Fruit fly (Drosophila melanogaster) whole organism, embryonic: ENCODE results near the gene CG18131.
A peak's percentile ranks its signal among the peaks of the same experiment; 100 is the strongest.

Experiments used
- Abd-B ChIP-seq: fragments of 200-800 bp; sonication (Bioruptor generic); optimal IDR thresholded peaks from 2 replicates; lab custom pipeline; 2018; ENCODE audit warnings: missing biosample characterization, mild to moderate bottlenecking, missing genetic modification characterization, moderate library complexity
- CG10979 ChIP-seq: fragments of 200-800 bp; sonication (Bioruptor generic); optimal IDR thresholded peaks from 2 replicates; lab custom pipeline; 2018; ENCODE audit warnings: missing biosample characterization, mild to moderate bottlenecking, missing genetic modification characterization, moderate library complexity
- CG11085 ChIP-seq: fragments of 200-800 bp; sonication (Bioruptor generic); IDR thresholded peaks from 2 replicates; pipeline ENCODE4 v1.3.6; 2022; ENCODE audit warnings: missing biosample characterization, missing genetic modification characterization
- CG11093 ChIP-seq: fragments of 200-800 bp; sonication (Bioruptor generic); IDR thresholded peaks from 3 replicates; pipeline ENCODE4 v1.3.6; 2022; ENCODE audit warnings: missing biosample characterization, missing genetic modification characterization
- CG11456 ChIP-seq: fragments of 200-800 bp; sonication (Bioruptor generic); IDR thresholded peaks from 3 replicates; pipeline ENCODE4 v1.3.6; 2022; ENCODE audit warnings: missing biosample characterization, missing genetic modification characterization
- CG11504 ChIP-seq: fragments of 200-800 bp; sonication (Bioruptor generic); optimal IDR thresholded peaks from 3 replicates; lab custom pipeline; 2019; ENCODE audit warnings: missing biosample characterization, mild to moderate bottlenecking, missing genetic modification characterization, moderate library complexity
- CG13894 ChIP-seq: fragments of 200-800 bp; sonication (Bioruptor generic); optimal IDR thresholded peaks from 3 replicates; lab custom pipeline; 2018; ENCODE audit warnings: missing biosample characterization, mild to moderate bottlenecking, missing genetic modification characterization, moderate library complexity
- CG14860 ChIP-seq: fragments of 200-800 bp; sonication (Bioruptor generic); IDR thresholded peaks from 3 replicates; pipeline ENCODE4 v1.3.6; 2022; ENCODE audit warnings: missing biosample characterization, missing genetic modification characterization; ENCODE audit not compliant: partially characterized antibody
- CG15269 ChIP-seq: fragments of 200-800 bp; sonication (Bioruptor generic); optimal IDR thresholded peaks from 2 replicates; lab custom pipeline; 2018; ENCODE audit warnings: missing biosample characterization, mild to moderate bottlenecking, missing genetic modification characterization, moderate library complexity
- CG17361 ChIP-seq: fragments of 200-800 bp; sonication (Bioruptor generic); IDR thresholded peaks from 3 replicates; pipeline ENCODE4 v1.3.6; 2022; ENCODE audit warnings: missing biosample characterization, missing genetic modification characterization
- CG17612 ChIP-seq: fragments of 200-800 bp; sonication (Bioruptor generic); IDR thresholded peaks from 2 replicates; pipeline ENCODE4 v1.3.6; 2022; ENCODE audit warnings: missing biosample characterization, missing genetic modification characterization
- CG18764 ChIP-seq: fragments of 200-800 bp; sonication (Bioruptor generic); optimal IDR thresholded peaks from 3 replicates; lab custom pipeline; 2016; ENCODE audit warnings: missing biosample characterization, missing genetic modification characterization
- CG2199 ChIP-seq: fragments of 200-800 bp; sonication (Bioruptor generic); IDR thresholded peaks from 3 replicates; pipeline ENCODE4 v1.3.6; 2022; ENCODE audit warnings: missing biosample characterization, missing genetic modification characterization
- CG2875 ChIP-seq: fragments of 200-800 bp; sonication (Bioruptor generic); optimal IDR thresholded peaks from 2 replicates; lab custom pipeline; 2017; ENCODE audit warnings: missing biosample characterization, mild to moderate bottlenecking, missing genetic modification characterization, missing genetic modification reagents
- CG30431 ChIP-seq: fragments of 200-800 bp; sonication (Bioruptor generic); optimal IDR thresholded peaks from 2 replicates; lab custom pipeline; 2017; ENCODE audit warnings: missing biosample characterization, missing genetic modification characterization
- CG3407 ChIP-seq: fragments of 200-800 bp; sonication (Bioruptor generic); optimal IDR thresholded peaks from 2 replicates; lab custom pipeline; 2018; ENCODE audit warnings: missing biosample characterization, mild to moderate bottlenecking, missing genetic modification characterization
- CG34376 ChIP-seq: fragments of 200-800 bp; sonication (Bioruptor generic); optimal IDR thresholded peaks from 2 replicates; lab custom pipeline; 2018; ENCODE audit warnings: missing biosample characterization, mild to moderate bottlenecking, missing genetic modification characterization
- CG4360 ChIP-seq: fragments of 200-800 bp; sonication (Bioruptor generic); IDR thresholded peaks from 2 replicates; pipeline ENCODE4 v1.3.6; 2022; ENCODE audit warnings: missing biosample characterization, missing genetic modification characterization
- CG8944 ChIP-seq: fragments of 200-800 bp; sonication (Bioruptor generic); optimal IDR thresholded peaks from 3 replicates; lab custom pipeline; 2016; ENCODE audit warnings: missing biosample characterization, missing genetic modification characterization
- CG9437 ChIP-seq: fragments of 200-800 bp; sonication (Bioruptor generic); optimal IDR thresholded peaks from 2 replicates; lab custom pipeline; 2018; ENCODE audit warnings: missing biosample characterization, mild to moderate bottlenecking, missing genetic modification characterization
- Doc2 ChIP-seq: fragments of 200-800 bp; sonication (Bioruptor generic); IDR thresholded peaks from 2 replicates; pipeline ENCODE4 v1.3.6; 2022; ENCODE audit warnings: missing biosample characterization, missing genetic modification characterization
- Eip74EF ChIP-seq, 2 experiments: fragments of 200-800 bp in 1 of 2; fragments of >200 bp in 1 of 2; sonication (Bioruptor generic) in 1 of 2; optimal IDR thresholded peaks; 2 replicates each; lab custom pipeline; 2017 to 2019; ENCODE audit warnings: missing biosample characterization in 2 of 2, missing genetic modification characterization in 2 of 2, mild to moderate bottlenecking in 1 of 2, moderate library complexity in 1 of 2
- Elba2 ChIP-seq: fragments of 200-800 bp; sonication (Bioruptor generic); optimal IDR thresholded peaks from 3 replicates; lab custom pipeline; 2016; ENCODE audit warnings: missing biosample characterization, missing genetic modification characterization
- Ets65A ChIP-seq: fragments of 200-800 bp; sonication (Bioruptor generic); peaks from one replicate; lab custom pipeline; 2016; ENCODE audit warnings: missing biosample characterization, missing genetic modification characterization
- HLHmδ ChIP-seq: fragments of 200-800 bp; sonication (Bioruptor generic); optimal IDR thresholded peaks from 2 replicates; lab custom pipeline; 2018; ENCODE audit warnings: missing biosample characterization, mild to moderate bottlenecking, missing genetic modification characterization, moderate library complexity
- Hmr ChIP-seq: fragments of 200-800 bp; sonication (Bioruptor generic); optimal IDR thresholded peaks from 3 replicates; lab custom pipeline; 2017; ENCODE audit warnings: mild to moderate bottlenecking, missing biosample characterization, missing genetic modification reagents, missing genetic modification characterization
- Med ChIP-seq: fragments of 200-800 bp; sonication (Bioruptor generic); peaks from one replicate; lab custom pipeline; 2016; ENCODE audit warnings: missing biosample characterization, missing genetic modification characterization, mild to moderate bottlenecking, inconsistent platforms, moderate library complexity
- NC2β ChIP-seq: fragments of 200-800 bp; sonication (Bioruptor generic); optimal IDR thresholded peaks from 2 replicates; lab custom pipeline; 2016; ENCODE audit warnings: missing biosample characterization, missing genetic modification characterization
- Xbp1 ChIP-seq: fragments of 200-800 bp; sonication (Bioruptor generic); optimal IDR thresholded peaks from 3 replicates; lab custom pipeline; 2016; ENCODE audit warnings: missing biosample characterization, mild to moderate bottlenecking, missing genetic modification characterization
- ab ChIP-seq: fragments of 200-800 bp; sonication (Bioruptor generic); optimal IDR thresholded peaks from 2 replicates; lab custom pipeline; 2016; ENCODE audit warnings: missing biosample characterization, missing genetic modification characterization
- aop ChIP-seq: fragments of 200-800 bp; sonication (Bioruptor generic); IDR thresholded peaks from 2 replicates; pipeline ENCODE4 v1.3.6; 2022; ENCODE audit warnings: missing biosample characterization, missing genetic modification characterization
- br ChIP-seq: fragments of >200 bp; optimal IDR thresholded peaks from 2 replicates; lab custom pipeline; 2017
- bsh ChIP-seq, 2 experiments: fragments of 200-800 bp; sonication (Bioruptor generic); optimal IDR thresholded peaks; 2 replicates each; lab custom pipeline; 2017 to 2018; ENCODE audit warnings: mild to moderate bottlenecking in 2 of 2, missing biosample characterization in 2 of 2, missing genetic modification characterization in 2 of 2, moderate library complexity in 1 of 2
- chm ChIP-seq: fragments of 200-800 bp; sonication (Bioruptor generic); IDR thresholded peaks from 2 replicates; pipeline ENCODE4 v1.3.6; 2022; ENCODE audit warnings: missing biosample characterization, missing genetic modification characterization
- corto ChIP-seq: fragments of 200-800 bp; sonication (Bioruptor generic); optimal IDR thresholded peaks from 2 replicates; lab custom pipeline; 2016; ENCODE audit warnings: missing biosample characterization, mild to moderate bottlenecking, missing genetic modification characterization, moderate library complexity
- ewg ChIP-seq: fragments of 200-800 bp; sonication (Bioruptor generic); optimal IDR thresholded peaks from 3 replicates; lab custom pipeline; 2017; ENCODE audit warnings: mild to moderate bottlenecking, missing biosample characterization, missing genetic modification reagents, missing genetic modification characterization
- ftz-f1 ChIP-seq: fragments of 200-800 bp; sonication (Bioruptor generic); optimal IDR thresholded peaks from 2 replicates; lab custom pipeline; 2016; ENCODE audit warnings: missing biosample characterization, missing genetic modification characterization
- gsb ChIP-seq: fragments of 200-800 bp; sonication (Bioruptor generic); IDR thresholded peaks from 2 replicates; pipeline ENCODE4 v1.3.6; 2022; ENCODE audit warnings: missing biosample characterization, missing genetic modification characterization
- ham ChIP-seq: fragments of 200-800 bp; sonication (Bioruptor generic); IDR thresholded peaks from 2 replicates; pipeline ENCODE4 v1.3.6; 2022; ENCODE audit warnings: missing biosample characterization, missing genetic modification characterization
- pb ChIP-seq: fragments of 200-800 bp; sonication (Bioruptor generic); optimal IDR thresholded peaks from 3 replicates; lab custom pipeline; 2016; ENCODE audit warnings: missing biosample characterization, missing genetic modification characterization
- repo ChIP-seq: fragments of 200-800 bp; sonication (Bioruptor generic); optimal IDR thresholded peaks from 2 replicates; lab custom pipeline; 2016; ENCODE audit warnings: missing biosample characterization, missing genetic modification characterization
- tll ChIP-seq, 2 experiments: fragments of 200-800 bp in 1 of 2; fragments of >200 bp in 1 of 2; sonication (Bioruptor generic) in 1 of 2; optimal IDR thresholded peaks; 2 replicates each; lab custom pipeline; 2017 to 2019; ENCODE audit warnings: missing biosample characterization in 2 of 2, missing genetic modification characterization in 2 of 2, mild to moderate bottlenecking in 1 of 2, moderate library complexity in 1 of 2
- unpg ChIP-seq: fragments of 200-800 bp; sonication (Bioruptor generic); optimal IDR thresholded peaks from 3 replicates; lab custom pipeline; 2018; ENCODE audit warnings: missing biosample characterization, mild to moderate bottlenecking, missing genetic modification characterization, moderate library complexity
- usp ChIP-seq: fragments of >200 bp; optimal IDR thresholded peaks from 2 replicates; lab custom pipeline; 2017; ENCODE audit warnings: missing biosample characterization, missing genetic modification characterization
- vfl ChIP-seq: fragments of 200-800 bp; sonication (Bioruptor generic); optimal IDR thresholded peaks from 2 replicates; lab custom pipeline; 2016; ENCODE audit warnings: missing biosample characterization, missing genetic modification characterization
- wdn ChIP-seq: fragments of 200-800 bp; sonication (Bioruptor generic); IDR thresholded peaks from 2 replicates; pipeline ENCODE4 v1.3.6; 2022; ENCODE audit warnings: missing biosample characterization, missing genetic modification characterization
- zen ChIP-seq: fragments of 200-800 bp; sonication (Bioruptor generic); optimal IDR thresholded peaks from 3 replicates; lab custom pipeline; 2018; ENCODE audit warnings: missing biosample characterization, mild to moderate bottlenecking, missing genetic modification characterization, moderate library complexity

CG18131 gene

DNA sequence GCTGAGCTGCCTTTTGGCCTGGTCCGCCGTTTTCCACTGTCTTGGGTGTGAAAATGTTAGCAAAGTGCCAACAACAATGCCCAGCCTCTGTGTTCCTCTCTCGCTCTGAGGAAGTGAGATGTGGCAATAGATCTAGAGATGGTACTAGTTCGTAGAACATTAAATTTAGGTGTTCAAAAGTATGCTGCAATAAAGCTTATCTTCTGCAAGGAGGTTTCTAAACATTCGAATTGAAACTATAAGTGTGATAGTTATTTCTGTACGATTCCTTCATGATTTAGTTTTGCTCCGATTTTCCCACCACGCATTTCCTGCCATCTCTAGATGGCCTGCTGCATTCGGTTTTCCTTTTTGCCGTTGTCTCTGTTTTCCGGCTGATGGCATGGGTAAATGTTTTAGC is 21.9 kb downstream of the CG18131 start (continued):
- TF ChIP-seq aop (no peak), CG17612 (GFP tag; lab: Robert Waterston, UW) (peak; percentile 62; the same call in 1 of the 2 replicates), CG10979 (tag; lab: Kevin White, UChicago) (no peak), Xbp1 (no peak), CG14860 (GFP tag; lab: Robert Waterston, UW) (0 out of 3 replicates have a peak, but pooled peaks have one; percentile 17), CG11456 (GFP tag; lab: Robert Waterston, UW) (0 out of 3 replicates have a peak, but pooled peaks have one; percentile 32), zen (peak; percentile 9)

DNA sequence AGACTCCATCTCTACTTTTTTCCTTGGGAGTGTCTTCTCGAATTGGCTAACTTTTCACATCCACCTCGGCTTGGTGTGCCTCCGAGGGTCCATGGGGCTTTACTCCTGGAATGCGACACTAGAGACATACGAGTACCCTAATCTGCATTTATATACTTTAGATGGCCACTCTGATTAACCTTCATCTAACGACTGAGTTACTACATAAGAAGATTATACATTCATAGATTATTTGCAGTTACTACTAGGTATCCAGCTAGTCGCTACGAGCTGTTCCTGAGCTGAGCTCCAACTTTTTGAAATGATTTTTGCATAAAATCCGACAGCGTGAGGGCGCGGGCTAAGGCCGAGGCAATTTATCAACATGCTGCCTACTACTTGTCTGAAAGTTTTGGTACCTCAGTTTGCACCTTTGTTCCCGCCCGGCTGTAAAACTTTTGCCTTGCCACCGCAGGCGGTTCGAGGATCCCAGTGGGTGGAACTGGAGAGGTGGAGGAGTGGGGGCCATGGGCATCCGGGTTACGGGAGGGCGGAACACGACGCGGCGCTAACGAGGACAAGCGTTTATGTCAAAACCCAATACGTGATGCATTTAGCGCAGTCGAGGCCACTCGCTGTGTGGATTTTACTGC is 23.4 kb downstream of the CG18131 start:
- TF ChIP-seq vfl (GFP tag; lab: Kevin White, UChicago) (no peak), Med (GFP tag; lab: Kevin White, UChicago) (peak; percentile 63), gsb (GFP tag; lab: Robert Waterston, UW) (no peak), CG13894 (no peak), CG2875 (GFP tag; lab: Kevin White, UChicago) (no peak), CG11093 (GFP tag; lab: Robert Waterston, UW) (0 out of 3 replicates have a peak, but pooled peaks have one; percentile 29), Abd-B (no peak), Ets65A (peak; percentile 71), CG8944 (GFP tag; lab: Kevin White, UChicago) (no peak), bsh (GFP tag; optimal IDR thresholded peaks at IDR 0.05; lab: Kevin White, UChicago) (no peak)

DNA sequence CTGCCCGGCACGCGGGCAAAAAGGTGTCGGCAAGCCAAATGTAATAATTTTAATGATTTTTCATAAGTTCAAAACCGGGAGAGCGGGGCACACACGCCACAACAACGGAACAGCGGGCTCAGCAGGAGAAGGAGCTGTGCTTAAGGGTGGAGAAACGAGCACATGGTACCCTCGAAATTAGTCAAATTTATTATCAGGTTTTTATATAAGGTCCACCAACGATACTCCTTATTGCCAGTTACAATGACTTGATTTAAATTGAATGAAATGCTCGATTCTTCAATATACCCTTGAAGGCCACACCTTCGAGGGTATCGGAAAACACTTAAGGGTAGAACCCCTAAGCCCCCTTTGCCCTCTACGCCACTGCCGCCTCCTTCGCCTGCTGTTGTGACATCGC is 27.0 kb downstream of the CG18131 start:
- TF ChIP-seq Hmr (GFP tag; lab: Kevin White, UChicago): peak; percentile 21
- no peak for TF ChIP-seq ham (GFP tag; lab: Robert Waterston, UW)
- TF ChIP-seq pb: no peak
- TF ChIP-seq CG15269 (tag; lab: Kevin White, UChicago): peak; percentile 3
- TF ChIP-seq CG18764 (GFP tag; lab: Kevin White, UChicago): no peak
- TF ChIP-seq CG9437 (GFP tag; lab: Kevin White, UChicago): no peak
- no peak for TF ChIP-seq corto (GFP tag; lab: Kevin White, UChicago)
- no peak for TF ChIP-seq NC2β
- TF ChIP-seq CG3407 (GFP tag; lab: Kevin White, UChicago): no peak
- no peak for TF ChIP-seq ftz-f1 (GFP tag; lab: Kevin White, UChicago)
- TF ChIP-seq Elba2: no peak
- TF ChIP-seq CG11504 (tag; lab: Kevin White, UChicago): peak; percentile 56
- no peak for TF ChIP-seq usp (GFP tag; lab: Kevin White, UChicago)
- peak; percentile 29 for TF ChIP-seq unpg
- TF ChIP-seq CG2199: no peak
- TF ChIP-seq chm: peak; percentile 79
- no peak for TF ChIP-seq tll (GFP tag; optimal IDR thresholded peaks at IDR 0.05; lab: Kevin White, UChicago)
- no peak for TF ChIP-seq ewg (GFP tag; lab: Kevin White, UChicago)
- TF ChIP-seq wdn (GFP tag; lab: Robert Waterston, UW): 0 out of 2 replicates have a peak, but pooled peaks have one; percentile 42
- TF ChIP-seq CG4360: peak; percentile 54
- TF ChIP-seq Doc2 (GFP tag; lab: Robert Waterston, UW): no peak
- no peak for TF ChIP-seq CG30431 (GFP tag; lab: Kevin White, UChicago)
- TF ChIP-seq ab: no peak
- no peak for TF ChIP-seq repo
- TF ChIP-seq CG11085 (GFP tag; lab: Robert Waterston, UW): 0 out of 2 replicates have a peak, but pooled peaks have one; percentile 13
- TF ChIP-seq HLHmδ (GFP tag; lab: Kevin White, UChicago): no peak
- TF ChIP-seq br (lab: Kevin White, UChicago): no peak
- no peak for TF ChIP-seq Ets65A
- peak; percentile 44; the same call in 1 of the 3 replicates for TF ChIP-seq CG17361 (GFP tag; lab: Robert Waterston, UW)
- TF ChIP-seq CG34376 (GFP tag; lab: Kevin White, UChicago): no peak
- no peak for TF ChIP-seq Eip74EF (GFP tag; optimal IDR thresholded peaks at IDR 0.05; lab: Kevin White, UChicago)
- peak; percentile 18 for TF ChIP-seq zen
